Worm (Caenorhabditis elegans) whole organism, midembryonic: ENCODE measurements around the gene dlc-4.
A peak's percentile ranks its signal among the peaks of the same experiment; 100 is the strongest.

Source experiments
- T22C8.4 ChIP-seq: fragments of 200-800 bp; sonication (Bioruptor generic); IDR thresholded peaks from 2 replicates; pipeline ENCODE4 v1.3.6; 2022; ENCODE audit warnings: missing genetic modification characterization, missing compliant biosample characterization
- cog-1 ChIP-seq: sonication (generic microtip); optimal IDR thresholded peaks from 2 replicates; lab custom pipeline; 2016; ENCODE audit warnings: missing genetic modification characterization, missing compliant biosample characterization
- flt-1 ChIP-seq: fragments of 200-800 bp; sonication (Bioruptor generic); IDR thresholded peaks from 2 replicates; pipeline ENCODE4 v1.3.6; 2022; ENCODE audit warnings: missing genetic modification characterization, missing compliant biosample characterization
- klf-2 ChIP-seq: fragments of 200-800 bp; sonication (Bioruptor generic); conservative IDR thresholded peaks from 2 replicates; pipeline ENCODE4 v1.3.6; 2022; ENCODE audit warnings: missing genetic modification reagents, missing genetic modification characterization, missing compliant biosample characterization
- med-1 ChIP-seq: sonication (generic microtip); optimal IDR thresholded peaks from 2 replicates; lab custom pipeline; 2017; ENCODE audit warnings: missing genetic modification characterization, mild to moderate bottlenecking, missing compliant biosample characterization, antibody characterized with exemption, missing genetic modification reagents; ENCODE audit not compliant: insufficient read depth
- ref-1 ChIP-seq: fragments of 200-800 bp; sonication (Bioruptor generic); conservative IDR thresholded peaks from 2 replicates; pipeline ENCODE4 v1.3.6; 2022; ENCODE audit warnings: missing genetic modification reagents, missing genetic modification characterization, missing compliant biosample characterization
- tab-1 ChIP-seq: fragments of 200-800 bp; sonication (Bioruptor generic); IDR thresholded peaks from 2 replicates; pipeline ENCODE4 v1.3.6; 2022; ENCODE audit warnings: missing genetic modification characterization, missing compliant biosample characterization
- ztf-23 ChIP-seq: fragments of 200-800 bp; sonication (Bioruptor generic); IDR thresholded peaks from 2 replicates; pipeline ENCODE4 v1.3.6; 2022; ENCODE audit warnings: missing genetic modification reagents, missing genetic modification characterization, missing compliant biosample characterization
- ztf-29 ChIP-seq: fragments of 200-800 bp; sonication (Bioruptor generic); IDR thresholded peaks from 2 replicates; pipeline ENCODE4 v1.3.6; 2022; ENCODE audit warnings: missing genetic modification reagents, missing genetic modification characterization, missing compliant biosample characterization

Gene dlc-4

ce11 chrIV:16442963-16443362 lies at the start of gene dlc-4:
TSS of gene dlc-4 (plus strand) at chrIV:16443263.
- no peak for TF ChIP-seq ztf-23
- no peak for TF ChIP-seq med-1 (GFP tag; lab: Kevin White, UChicago)
- TF ChIP-seq cog-1 (tag; lab: Kevin White, UChicago) = no peak
- TF ChIP-seq flt-1 (GFP tag; lab: Robert Waterston, UW) = no peak
- TF ChIP-seq tab-1 (GFP tag; lab: Robert Waterston, UW) = no peak
- TF ChIP-seq ref-1 (GFP tag; lab: Robert Waterston, UW) = no peak
- no peak for TF ChIP-seq T22C8.4 (GFP tag; lab: Robert Waterston, UW)
- TF ChIP-seq klf-2 (GFP tag; lab: Robert Waterston, UW) = no peak
- no peak for TF ChIP-seq ztf-29 (GFP tag; lab: Robert Waterston, UW)

DNA sequence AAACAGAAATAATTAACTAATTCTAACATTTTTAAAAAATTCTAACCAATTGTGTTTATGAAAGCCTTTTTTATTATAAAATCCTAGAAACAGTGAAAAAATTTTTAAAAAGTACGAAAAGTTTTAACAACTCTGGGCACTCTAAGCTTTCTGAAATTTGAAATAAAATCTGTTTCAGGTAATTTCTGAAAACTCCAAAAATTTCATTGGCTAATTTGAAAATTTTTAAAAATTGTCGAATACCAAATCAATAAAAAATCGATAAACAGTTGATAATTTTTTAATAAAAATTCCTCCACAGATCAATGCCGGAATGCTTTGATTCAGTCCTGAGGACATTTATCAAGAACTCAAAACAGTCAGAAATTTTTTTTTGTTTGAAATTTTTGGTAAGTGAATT lies 49.4 kb upstream of the dlc-4 start, which contains the start of gene Y65A5A.24:
TSS of gene Y65A5A.24 (plus strand) at position 301 of the 400 bp plus-strand sequence.
- TF ChIP-seq ztf-29 (GFP tag; lab: Robert Waterston, UW) = no peak
- TF ChIP-seq T22C8.4 (GFP tag; lab: Robert Waterston, UW) = no peak
- no peak for TF ChIP-seq med-1 (GFP tag; lab: Kevin White, UChicago)
- TF ChIP-seq ref-1 (GFP tag; lab: Robert Waterston, UW) = no peak
- TF ChIP-seq flt-1 (GFP tag; lab: Robert Waterston, UW) = no peak
- no peak for TF ChIP-seq cog-1 (tag; lab: Kevin White, UChicago)
- no peak for TF ChIP-seq klf-2 (GFP tag; lab: Robert Waterston, UW)
- no peak for TF ChIP-seq ztf-23
- no peak for TF ChIP-seq tab-1 (GFP tag; lab: Robert Waterston, UW)

DNA sequence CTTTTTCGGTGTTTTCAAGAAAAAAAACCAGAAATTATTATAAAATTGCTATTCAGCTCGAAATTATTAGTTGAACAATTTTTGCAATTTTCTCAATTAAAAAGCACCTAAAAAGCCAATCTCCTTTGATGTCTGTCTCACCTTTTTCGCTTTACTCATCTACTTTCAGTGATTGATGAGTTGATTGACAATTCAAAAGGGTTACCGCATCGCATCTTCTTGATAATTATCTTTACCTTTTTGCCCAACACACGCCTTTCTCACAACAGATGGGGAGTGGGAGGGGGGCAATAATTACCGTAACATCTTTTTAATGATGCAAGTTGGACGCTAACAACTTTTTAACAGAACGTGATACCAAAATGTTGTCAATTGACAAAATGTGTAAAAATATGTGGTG lies 46.4 kb upstream of the dlc-4 start:
- TF ChIP-seq flt-1 (GFP tag; lab: Robert Waterston, UW) = no peak
- no peak for TF ChIP-seq med-1 (GFP tag; lab: Kevin White, UChicago)
- no peak for TF ChIP-seq klf-2 (GFP tag; lab: Robert Waterston, UW)
- no peak for TF ChIP-seq ref-1 (GFP tag; lab: Robert Waterston, UW)
- TF ChIP-seq T22C8.4 (GFP tag; lab: Robert Waterston, UW) = no peak
- no peak for TF ChIP-seq cog-1 (tag; lab: Kevin White, UChicago)
- no peak for TF ChIP-seq ztf-29 (GFP tag; lab: Robert Waterston, UW)
- no peak for TF ChIP-seq ztf-23
- TF ChIP-seq tab-1 (GFP tag; lab: Robert Waterston, UW) = no peak

ce11 chrIV:16397845-16398607 lies 45.0 kb upstream of the dlc-4 start:
- TF ChIP-seq cog-1 (tag; lab: Kevin White, UChicago) (no peak), ztf-23 (peak; percentile 81), med-1 (GFP tag; lab: Kevin White, UChicago) (peak; percentile 14), ztf-29 (GFP tag; lab: Robert Waterston, UW) (0 out of 2 replicates have a peak, but pooled peaks have one; percentile 46), ref-1 (GFP tag; lab: Robert Waterston, UW) (peak; percentile 58), klf-2 (GFP tag; lab: Robert Waterston, UW) (peak; percentile 59; the same call in 1 of the 2 replicates), flt-1 (GFP tag; lab: Robert Waterston, UW) (peak; percentile 91), tab-1 (GFP tag; lab: Robert Waterston, UW) (peak; percentile 87), T22C8.4 (GFP tag; lab: Robert Waterston, UW) (peak; percentile 71)

- TF ChIP-seq flt-1 (GFP tag; lab: Robert Waterston, UW) = peak; percentile 60; the same call in 1 of the 2 replicates
- TF ChIP-seq cog-1 (tag; lab: Kevin White, UChicago) = no peak
- TF ChIP-seq ztf-29 (GFP tag; lab: Robert Waterston, UW) = 0 out of 2 replicates have a peak, but pooled peaks have one; percentile 16
- TF ChIP-seq T22C8.4 (GFP tag; lab: Robert Waterston, UW) = peak; percentile 41; the same call in 1 of the 2 replicates
- peak; percentile 70 for TF ChIP-seq ref-1 (GFP tag; lab: Robert Waterston, UW)
- peak; percentile 17 for TF ChIP-seq med-1 (GFP tag; lab: Kevin White, UChicago)
- TF ChIP-seq klf-2 (GFP tag; lab: Robert Waterston, UW) = 0 out of 2 replicates have a peak, but pooled peaks have one; percentile 62
- peak; percentile 75 for TF ChIP-seq ztf-23
- peak; percentile 78 for TF ChIP-seq tab-1 (GFP tag; lab: Robert Waterston, UW)
Measured at ce11 chrIV:16399017-16399416, 44.0 kb upstream of the dlc-4 start.

- TF ChIP-seq T22C8.4 (GFP tag; lab: Robert Waterston, UW) (no peak), klf-2 (GFP tag; lab: Robert Waterston, UW) (0 out of 2 replicates have a peak, but pooled peaks have one; percentile 54), ztf-23 (0 out of 2 replicates have a peak, but pooled peaks have one; percentile 21)
Measured at ce11 chrIV:16399776-16400368, 43.2 kb upstream of the dlc-4 start, which contains the start of gene Y65A5A.1. TSS of gene Y65A5A.1 (minus strand) at chrIV:16399826.

ce11 chrIV:16400412-16401381 lies 42.4 kb upstream of the dlc-4 start:
- TF ChIP-seq tab-1 (GFP tag; lab: Robert Waterston, UW) (peak; percentile 77), flt-1 (GFP tag; lab: Robert Waterston, UW) (peak; percentile 75; the same call in 1 of the 2 replicates), cog-1 (tag; lab: Kevin White, UChicago) (peak; percentile 32), ztf-23 (peak; percentile 44; the same call in 1 of the 2 replicates), klf-2 (GFP tag; lab: Robert Waterston, UW) (no peak), ref-1 (GFP tag; lab: Robert Waterston, UW) (0 out of 2 replicates have a peak, but pooled peaks have one; percentile 45), ztf-29 (GFP tag; lab: Robert Waterston, UW) (peak; percentile 25; the same call in 1 of the 2 replicates), med-1 (GFP tag; lab: Kevin White, UChicago) (peak; percentile 19), T22C8.4 (GFP tag; lab: Robert Waterston, UW) (no peak; the same call in 1 of the 2 replicates)
